Worm (Caenorhabditis elegans) whole organism, late embryonic: Measurements from ENCODE around the gene sqv-8.

Source experiments
- K02D7.2 ChIP-seq: sonication (generic microtip); optimal IDR thresholded peaks from 2 replicates; lab custom pipeline; 2017; ENCODE audit warnings: mild to moderate bottlenecking, missing genetic modification characterization, missing compliant biosample characterization
- ceh-31 ChIP-seq: sonication (generic microtip); optimal IDR thresholded peaks from 2 replicates; lab custom pipeline; 2016; ENCODE audit warnings: missing genetic modification characterization, missing compliant biosample characterization
- ceh-9 ChIP-seq: sonication (generic microtip); optimal IDR thresholded peaks from 2 replicates; lab custom pipeline; 2016; ENCODE audit warnings: mild to moderate bottlenecking, missing genetic modification characterization, inconsistent platforms, missing compliant biosample characterization
- fkh-10 ChIP-seq: fragments of 150-350 bp; optimal IDR thresholded peaks from 2 replicates; lab custom pipeline; 2014; ENCODE audit warnings: missing biosample characterization, missing genetic modification reagents, missing genetic modification characterization
- pqm-1 ChIP-seq: sonication (generic microtip); optimal IDR thresholded peaks from 2 replicates; lab custom pipeline; 2016; ENCODE audit warnings: missing genetic modification characterization, missing compliant biosample characterization

ce11 chrII:9655530-9656139, 8.9 kb downstream of the sqv-8 start, which contains the start of gene ZK1307.1:
- TF ChIP-seq fkh-10 (GFP tag; lab: Kevin White, UChicago) = no peak
- TF ChIP-seq ceh-31 (tag; lab: Kevin White, UChicago) = no peak
- TF ChIP-seq ceh-9 = no peak
- TF ChIP-seq K02D7.2 (tag; lab: Kevin White, UChicago) = no peak
- TF ChIP-seq pqm-1 (tag; lab: Kevin White, UChicago) = no peak
